Fruit fly (Drosophila melanogaster) S2 (cell line): ENCODE results near the gene Osi19.
A peak's percentile ranks its signal among the peaks of the same experiment; 100 is the strongest.

Source experiments
- CG8478 ChIP-seq: fragments of >200 bp; optimal IDR thresholded peaks from 2 replicates; lab custom pipeline; 2018
- CTCF ChIP-seq, 2 experiments: fragments of >200 bp; optimal IDR thresholded peaks; 2 replicates each; lab custom pipeline; 2018

DNA sequence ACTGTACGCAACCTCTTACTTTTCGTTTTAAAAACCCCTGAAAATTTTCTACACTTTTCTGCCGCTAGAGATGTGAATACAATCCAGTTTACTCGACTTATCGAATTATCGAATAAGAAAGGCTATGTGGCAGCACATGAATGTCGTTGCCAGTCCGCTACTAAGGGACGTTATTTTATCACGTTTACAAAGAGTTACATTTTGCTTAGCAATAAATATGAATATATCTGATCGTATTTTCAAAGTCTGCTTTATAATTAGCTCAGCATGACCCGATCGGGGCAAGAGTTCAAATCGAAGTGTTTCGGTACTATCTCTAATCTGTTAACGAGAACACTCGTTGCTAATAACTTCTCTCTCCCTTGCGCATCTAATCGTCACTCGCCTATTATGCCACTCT lies 32.9 kb downstream of the Osi19 start, which contains the start of gene CG42724:
- TF ChIP-seq CTCF (optimal IDR thresholded peaks at IDR 0.05; lab: Kevin White, UChicago) (peak in 1 of 2 experiments; percentile 9), CG8478 (lab: Kevin White, UChicago) (no peak)
